Comparison of ENCODE assay signal across 4 worm cellular contexts in genomic region chrV:5982722-5983121, ce11.
TF ChIP-seq lines count a peak whose summit lies in the region.

No protein-coding gene starts in this region.

TF ChIP-seq in whole organism, L1 larva, 84 proteins besides CTCF, POLR2A, EP300 and RAD21:
- peak; percentile 64 for TF ChIP-seq blmp-1 (tag; optimal IDR thresholded peaks at IDR 0.05; lab: Kevin White, UChicago)
- TF ChIP-seq unc-98 (GFP tag; IDR thresholded peaks at IDR 0.05; lab: Robert Waterston, UW) = no peak

TF ChIP-seq in whole organism, L3 larva, 47 proteins besides CTCF, POLR2A, EP300 and RAD21:
- TF ChIP-seq ZK546.5 (tag; optimal IDR thresholded peaks at IDR 0.05; lab: Kevin White, UChicago) (no peak), nhr-77 (tag; optimal IDR thresholded peaks at IDR 0.05; lab: Kevin White, UChicago) (no peak), nhr-23 (tag; optimal IDR thresholded peaks at IDR 0.05; lab: Kevin White, UChicago) (peak; percentile 72), ceh-82 (tag; optimal IDR thresholded peaks at IDR 0.05; lab: Kevin White, UChicago) (no peak)

TF ChIP-seq in whole organism, L4 larva, 104 proteins besides CTCF, POLR2A, EP300 and RAD21:
- TF ChIP-seq nhr-48 (tag; optimal IDR thresholded peaks at IDR 0.05; lab: Kevin White, UChicago) = no peak
- no peak for TF ChIP-seq nhr-41 (GFP tag; IDR thresholded peaks at IDR 0.05; lab: Robert Waterston, UW)
- no peak for TF ChIP-seq lin-39 (tag; optimal IDR thresholded peaks at IDR 0.05; lab: Kevin White, UChicago)
- peak; percentile 34 for TF ChIP-seq aha-1 (tag; lab: Kevin White, UChicago)
- no peak for TF ChIP-seq lsy-2 (tag; optimal IDR thresholded peaks at IDR 0.05; lab: Kevin White, UChicago)

TF ChIP-seq in whole organism, late embryonic, 69 proteins besides CTCF, POLR2A, EP300 and RAD21:
- TF ChIP-seq ahr-1 (tag; optimal IDR thresholded peaks at IDR 0.05; lab: Kevin White, UChicago) (no peak), pag-3 (tag; optimal IDR thresholded peaks at IDR 0.05; lab: Kevin White, UChicago; ENCODE audit: borderline replicate concordance) (no peak), pax-1 (tag; optimal IDR thresholded peaks at IDR 0.05; lab: Kevin White, UChicago) (peak; percentile 36)

Comparison
In these comparisons a context has a peak if more than half of its experiments do, and no peak if none do; other contexts are left out.
1. Of the 29 proteins assayed by ChIP-seq in both whole organism, L4 larva and whole organism, L1 larva: peak only in whole organism, L4 larva: aha-1; only in whole organism, L1 larva: none; in both: none; in neither: 28.